Worm (Caenorhabditis elegans) whole organism, L2 larva: Measurements from ENCODE around the gene wip-1.

Source experiments
- C34F6.9 ChIP-seq: fragments of 150-350 bp; optimal IDR thresholded peaks from 2 replicates; lab custom pipeline; 2014; ENCODE audit warnings: missing biosample characterization, missing genetic modification characterization
- R02D3.7 ChIP-seq: fragments of 150-350 bp; optimal IDR thresholded peaks from 2 replicates; lab custom pipeline; 2014; ENCODE audit warnings: missing biosample characterization, missing genetic modification characterization
- Y55F3AM.14 ChIP-seq: fragments of 200-800 bp; sonication (Bioruptor generic); optimal IDR thresholded peaks from 2 replicates; lab custom pipeline; 2018; ENCODE audit warnings: mild to moderate bottlenecking, missing genetic modification characterization, missing compliant biosample characterization
- ZK546.5 ChIP-seq: sonication (generic microtip); optimal IDR thresholded peaks from 2 replicates; lab custom pipeline; 2017; ENCODE audit warnings: missing biosample characterization, missing genetic modification characterization
- ama-1 ChIP-seq: fragments of 150-350 bp; optimal IDR thresholded peaks from 2 replicates; lab custom pipeline; 2018; ENCODE audit warnings: inconsistent platforms
- blmp-1 ChIP-seq: sonication (generic microtip); optimal IDR thresholded peaks from 2 replicates; lab custom pipeline; 2017; ENCODE audit warnings: missing genetic modification characterization, mild to moderate bottlenecking, missing compliant biosample characterization, antibody characterized with exemption, moderate library complexity; ENCODE audit not compliant: insufficient read depth
- ceh-16 ChIP-seq: fragments of 150-350 bp; optimal IDR thresholded peaks from 2 replicates; lab custom pipeline; 2014; ENCODE audit warnings: missing biosample characterization, missing genetic modification characterization
- ceh-82 ChIP-seq: fragments of 150-350 bp; optimal IDR thresholded peaks from 2 replicates; lab custom pipeline; 2014; ENCODE audit warnings: missing biosample characterization, missing genetic modification characterization
- crh-2 ChIP-seq: sonication (generic microtip); optimal IDR thresholded peaks from 2 replicates; lab custom pipeline; 2017; ENCODE audit warnings: missing biosample characterization, missing genetic modification characterization
- dmd-4 ChIP-seq: sonication (generic microtip); optimal IDR thresholded peaks from 2 replicates; lab custom pipeline; 2017; ENCODE audit warnings: missing biosample characterization, missing genetic modification characterization
- egl-27 ChIP-seq: sonication (generic microtip); optimal IDR thresholded peaks from 3 replicates; lab custom pipeline; 2017; ENCODE audit warnings: missing biosample characterization, missing genetic modification reagents, missing genetic modification characterization
- elt-1 ChIP-seq: fragments of 150-350 bp; optimal IDR thresholded peaks from 2 replicates; lab custom pipeline; 2014; ENCODE audit warnings: missing biosample characterization, missing genetic modification characterization
- elt-3 ChIP-seq: sonication (generic microtip); optimal IDR thresholded peaks from 2 replicates; lab custom pipeline; 2017; ENCODE audit warnings: missing biosample characterization, missing genetic modification characterization
- lin-11 ChIP-seq: fragments of 150-350 bp; sonication (generic microtip); optimal IDR thresholded peaks from 2 replicates; lab custom pipeline; 2014; ENCODE audit warnings: missing biosample characterization, missing genetic modification characterization, inconsistent platforms, mixed read lengths
- lin-13 ChIP-seq: fragments of 150-350 bp; optimal IDR thresholded peaks from 2 replicates; lab custom pipeline; 2014; ENCODE audit warnings: missing biosample characterization, missing genetic modification reagents, missing genetic modification characterization
- lin-39 ChIP-seq: fragments of 150-350 bp; optimal IDR thresholded peaks from 2 replicates; lab custom pipeline; 2014; ENCODE audit warnings: missing biosample characterization, missing genetic modification reagents, missing genetic modification characterization
- lsy-2 ChIP-seq, 2 experiments: fragments of 150-350 bp in 1 of 2; sonication (generic microtip) in 1 of 2; optimal IDR thresholded peaks; 2 replicates each; lab custom pipeline; 2014 to 2017; ENCODE audit warnings: missing biosample characterization in 2 of 2, missing genetic modification characterization in 2 of 2
- mab-5 ChIP-seq: fragments of 150-350 bp; optimal IDR thresholded peaks from 2 replicates; lab custom pipeline; 2014; ENCODE audit warnings: missing biosample characterization, missing genetic modification characterization
- mdl-1 ChIP-seq, 2 experiments: fragments of 150-350 bp in 1 of 2; sonication (generic microtip) in 1 of 2; optimal IDR thresholded peaks; 2 replicates each; lab custom pipeline; 2017; ENCODE audit warnings: missing biosample characterization in 2 of 2, missing genetic modification characterization in 2 of 2
- nhr-10 ChIP-seq: sonication (generic microtip); optimal IDR thresholded peaks from 2 replicates; lab custom pipeline; 2017; ENCODE audit warnings: missing biosample characterization, missing genetic modification characterization
- nhr-12 ChIP-seq: fragments of 150-350 bp; optimal IDR thresholded peaks from 2 replicates; lab custom pipeline; 2014; ENCODE audit warnings: missing biosample characterization, missing genetic modification characterization
- nhr-129 ChIP-seq: fragments of 150-350 bp; optimal IDR thresholded peaks from 2 replicates; lab custom pipeline; 2014; ENCODE audit warnings: missing biosample characterization, missing genetic modification characterization
- nhr-21 ChIP-seq: fragments of 150-350 bp; optimal IDR thresholded peaks from 2 replicates; lab custom pipeline; 2014; ENCODE audit warnings: missing biosample characterization, missing genetic modification characterization
- nhr-23 ChIP-seq: fragments of 150-350 bp; optimal IDR thresholded peaks from 2 replicates; lab custom pipeline; 2014; ENCODE audit warnings: missing biosample characterization, missing genetic modification reagents, missing genetic modification characterization
- nhr-25 ChIP-seq: fragments of 150-350 bp; sonication (generic microtip); optimal IDR thresholded peaks from 3 replicates; lab custom pipeline; 2014; ENCODE audit warnings: missing biosample characterization, missing genetic modification characterization
- nhr-6 ChIP-seq: fragments of 150-350 bp; optimal IDR thresholded peaks from 2 replicates; lab custom pipeline; 2014; ENCODE audit warnings: missing biosample characterization, missing genetic modification characterization
- nhr-77 ChIP-seq: fragments of 150-350 bp; optimal IDR thresholded peaks from 2 replicates; lab custom pipeline; 2014; ENCODE audit warnings: missing biosample characterization, missing genetic modification characterization
- peb-1 ChIP-seq: fragments of 150-350 bp; optimal IDR thresholded peaks from 2 replicates; lab custom pipeline; 2014; ENCODE audit warnings: missing biosample characterization, missing genetic modification characterization
- sem-4 ChIP-seq: fragments of 150-350 bp; optimal IDR thresholded peaks from 2 replicates; lab custom pipeline; 2014; ENCODE audit warnings: missing biosample characterization, missing genetic modification reagents, missing genetic modification characterization
- skn-1 ChIP-seq: sonication (generic microtip); optimal IDR thresholded peaks from 2 replicates; lab custom pipeline; 2017; ENCODE audit warnings: missing biosample characterization, missing genetic modification characterization
- sma-3 ChIP-seq: sonication (generic microtip); optimal IDR thresholded peaks from 2 replicates; lab custom pipeline; 2016; ENCODE audit warnings: missing genetic modification reagents, missing genetic modification characterization, missing compliant biosample characterization
- sma-9 ChIP-seq, 2 experiments: fragments of 150-350 bp in 1 of 2; sonication (generic microtip) in 1 of 2; optimal IDR thresholded peaks; 2 replicates each; lab custom pipeline; 2014 to 2016; ENCODE audit warnings: missing genetic modification characterization in 2 of 2, mild to moderate bottlenecking in 1 of 2, missing biosample characterization in 1 of 2, missing compliant biosample characterization in 1 of 2, missing genetic modification reagents in 1 of 2, moderate library complexity in 1 of 2
- snpc-4 ChIP-seq: fragments of 150-350 bp; optimal IDR thresholded peaks from 2 replicates; lab custom pipeline; 2014; ENCODE audit warnings: missing biosample characterization, missing genetic modification characterization
- unc-55 ChIP-seq: fragments of 150-350 bp; sonication (generic microtip); optimal IDR thresholded peaks from 3 replicates; lab custom pipeline; 2014; ENCODE audit warnings: missing biosample characterization, missing genetic modification reagents, missing genetic modification characterization
- unc-62 ChIP-seq: fragments of 150-350 bp; optimal IDR thresholded peaks from 2 replicates; lab custom pipeline; 2014; ENCODE audit warnings: missing biosample characterization, missing genetic modification reagents, missing genetic modification characterization
- zag-1 ChIP-seq: fragments of 150-350 bp; optimal IDR thresholded peaks from 2 replicates; lab custom pipeline; 2014; ENCODE audit warnings: missing biosample characterization, missing genetic modification characterization
- ztf-11 ChIP-seq: sonication (generic microtip); optimal IDR thresholded peaks from 2 replicates; lab custom pipeline; 2017; ENCODE audit warnings: missing biosample characterization, missing genetic modification characterization

wip-1 gene

ce11 chrIII:5025136-5025629 is 6.7 kb downstream of the wip-1 start (continued):
- TF ChIP-seq nhr-25 (tag; lab: Kevin White, UChicago) (no peak), dmd-4 (no peak), lin-11 (tag; lab: Kevin White, UChicago) (no peak), nhr-23 (tag; lab: Kevin White, UChicago) (no peak), sem-4 (peak; percentile 47), mdl-1 (tag; optimal IDR thresholded peaks at IDR 0.05; lab: Kevin White, UChicago) (no peak), elt-3 (tag; lab: Kevin White, UChicago) (no peak), ama-1 (lab: Kevin White, UChicago) (peak; percentile 83), blmp-1 (no peak), ZK546.5 (tag; lab: Kevin White, UChicago) (no peak), zag-1 (tag; lab: Kevin White, UChicago) (no peak), lin-13 (GFP tag; lab: Kevin White, UChicago) (peak; percentile 19), C34F6.9 (tag; lab: Kevin White, UChicago) (peak; percentile 25), nhr-77 (no peak), egl-27 (no peak), nhr-6 (tag; lab: Kevin White, UChicago) (no peak), ceh-82 (tag; lab: Kevin White, UChicago) (no peak), unc-62 (GFP tag; lab: Kevin White, UChicago) (no peak)
- TF ChIP-seq, all 48 proteins: peak for 13

- TF ChIP-seq unc-62 (GFP tag; lab: Kevin White, UChicago), result no peak
- TF ChIP-seq mab-5 (tag; lab: Kevin White, UChicago), result no peak
- no peak for TF ChIP-seq sma-3 (GFP tag; lab: Kevin White, UChicago)
- TF ChIP-seq sem-4, result no peak
- TF ChIP-seq ceh-82 (tag; lab: Kevin White, UChicago), result no peak
- no peak for TF ChIP-seq mdl-1 (tag; optimal IDR thresholded peaks at IDR 0.05; lab: Kevin White, UChicago)
- TF ChIP-seq C34F6.9 (tag; lab: Kevin White, UChicago), result no peak
- TF ChIP-seq sma-9 (GFP tag; optimal IDR thresholded peaks at IDR 0.05; lab: Kevin White, UChicago), result no peak
- no peak for TF ChIP-seq sma-9 (tag; optimal IDR thresholded peaks at IDR 0.05; lab: Kevin White, UChicago)
- no peak for TF ChIP-seq nhr-23 (tag; lab: Kevin White, UChicago)
- TF ChIP-seq ama-1 (lab: Kevin White, UChicago), result no peak
- no peak for TF ChIP-seq unc-55 (GFP tag; lab: Kevin White, UChicago)
- TF ChIP-seq nhr-77, result no peak
- TF ChIP-seq snpc-4 (tag; lab: Kevin White, UChicago), result no peak
- TF ChIP-seq ztf-11 (tag; lab: Kevin White, UChicago), result no peak
- no peak for TF ChIP-seq nhr-10 (tag; lab: Kevin White, UChicago)
- no peak for TF ChIP-seq R02D3.7 (tag; lab: Kevin White, UChicago)
- no peak for TF ChIP-seq ceh-16 (tag; lab: Kevin White, UChicago)
- TF ChIP-seq peb-1, result no peak
- TF ChIP-seq lin-39 (tag; lab: Kevin White, UChicago), result no peak
- no peak for TF ChIP-seq lin-13 (GFP tag; lab: Kevin White, UChicago)
Observed at ce11 chrIII:5026366-5026765, 7.9 kb downstream of the wip-1 start.

- TF ChIP-seq nhr-6 (tag; lab: Kevin White, UChicago), result no peak
- TF ChIP-seq nhr-25 (tag; lab: Kevin White, UChicago), result peak; percentile 14
- no peak for TF ChIP-seq sma-3 (GFP tag; lab: Kevin White, UChicago)
- no peak for TF ChIP-seq ceh-16 (tag; lab: Kevin White, UChicago)
- no peak for TF ChIP-seq egl-27
- TF ChIP-seq lsy-2 (tag; optimal IDR thresholded peaks at IDR 0.05; lab: Kevin White, UChicago), result no peak
Observed at ce11 chrIII:5027219-5027618, 8.8 kb downstream of the wip-1 start.

- TF ChIP-seq skn-1 (tag; lab: Kevin White, UChicago) (no peak), nhr-129 (tag; lab: Kevin White, UChicago) (no peak), nhr-21 (tag; lab: Kevin White, UChicago) (no peak), mab-5 (tag; lab: Kevin White, UChicago) (no peak), ama-1 (lab: Kevin White, UChicago) (no peak), ztf-11 (tag; lab: Kevin White, UChicago) (no peak), R02D3.7 (tag; lab: Kevin White, UChicago) (no peak), lin-11 (tag; lab: Kevin White, UChicago) (no peak), nhr-6 (tag; lab: Kevin White, UChicago) (no peak), lin-13 (GFP tag; lab: Kevin White, UChicago) (no peak), nhr-12 (tag; lab: Kevin White, UChicago) (no peak), crh-2 (no peak), unc-62 (GFP tag; lab: Kevin White, UChicago) (no peak), egl-27 (no peak), Y55F3AM.14 (GFP tag; lab: Kevin White, UChicago) (no peak), elt-1 (no peak)
Observed at ce11 chrIII:5030629-5031028, 12.2 kb downstream of the wip-1 start, which contains the start of gene klp-6. Gene klp-6 (plus strand): TSS chrIII:5030929.
